Worm (Caenorhabditis elegans): Measurements from ENCODE around the gene nhr-101.

Gene nhr-101

ce11 chrV:11533365-11533949 is 36.8 kb upstream of the nhr-101 start:
- no peak for TF ChIP-seq zag-1 (tag; optimal IDR thresholded peaks at IDR 0.05)
- peak; percentile 17 for TF ChIP-seq ceh-63 (GFP tag; optimal IDR thresholded peaks at IDR 0.05)

- peak; percentile 13 for TF ChIP-seq C16A3.4 (tag; optimal IDR thresholded peaks at IDR 0.05)
- TF ChIP-seq hlh-4 (tag; optimal IDR thresholded peaks at IDR 0.05): no peak
- TF ChIP-seq tbx-2 (tag; optimal IDR thresholded peaks at IDR 0.05): no peak
- no peak for TF ChIP-seq egl-27 (tag; optimal IDR thresholded peaks at IDR 0.05)
- no peak for TF ChIP-seq fkh-4 (tag; optimal IDR thresholded peaks at IDR 0.05; ENCODE audit: borderline replicate concordance)
- peak; percentile 11 for TF ChIP-seq jun-1 (tag; optimal IDR thresholded peaks at IDR 0.05)
- TF ChIP-seq blmp-1 (tag; optimal IDR thresholded peaks at IDR 0.05): peak; percentile 99
- peak; percentile 76 for TF ChIP-seq nhr-20 (tag; optimal IDR thresholded peaks at IDR 0.05)
- peak in 1 of 2 experiments; percentile 71 for TF ChIP-seq lin-35 (GFP tag; optimal IDR thresholded peaks at IDR 0.05)
- TF ChIP-seq nhr-77 (tag; optimal IDR thresholded peaks at IDR 0.05): no peak
- no peak for TF ChIP-seq irx-1 (tag; optimal IDR thresholded peaks at IDR 0.05)
- no peak for TF ChIP-seq alr-1 (tag; optimal IDR thresholded peaks at IDR 0.05; ENCODE audit: borderline replicate concordance)
- TF ChIP-seq unc-62 (GFP tag; optimal IDR thresholded peaks at IDR 0.05): no peak
- TF ChIP-seq lir-3 (tag; optimal IDR thresholded peaks at IDR 0.05; ENCODE audit: poor library complexity): no peak
- no peak for TF ChIP-seq dsc-1 (tag; optimal IDR thresholded peaks at IDR 0.05)
- TF ChIP-seq rnt-1 (tag; optimal IDR thresholded peaks at IDR 0.05): peak; percentile 48
- no peak for TF ChIP-seq efl-1 (optimal IDR thresholded peaks at IDR 0.05)
- TF ChIP-seq efl-1 (GFP tag; optimal IDR thresholded peaks at IDR 0.05 in 1 of 2): peak in 1 of 2 experiments; percentile 78
- TF ChIP-seq ceh-63 (GFP tag; optimal IDR thresholded peaks at IDR 0.05): no peak
- no peak for TF ChIP-seq nhr-237 (tag; optimal IDR thresholded peaks at IDR 0.05)
- no peak for TF ChIP-seq ceh-88 (GFP tag; IDR thresholded peaks at IDR 0.05)
- TF ChIP-seq nhr-11 (tag; optimal IDR thresholded peaks at IDR 0.05): no peak
- TF ChIP-seq ama-1 (optimal IDR thresholded peaks at IDR 0.05): peak; percentile 65
- no peak for TF ChIP-seq fkh-10 (GFP tag; optimal IDR thresholded peaks at IDR 0.05)
- no peak for TF ChIP-seq nhr-12 (tag; optimal IDR thresholded peaks at IDR 0.05)
- TF ChIP-seq nhr-76 (tag; optimal IDR thresholded peaks at IDR 0.05): no peak
- no peak for TF ChIP-seq sptf-1 (tag; optimal IDR thresholded peaks at IDR 0.05)
- TF ChIP-seq unc-130 (tag; optimal IDR thresholded peaks at IDR 0.05): peak; percentile 6
- no peak for TF ChIP-seq ztf-11 (tag; optimal IDR thresholded peaks at IDR 0.05)
- no peak for TF ChIP-seq isw-1 (GFP tag; IDR thresholded peaks at IDR 0.05)
- no peak for TF ChIP-seq ceh-90 (tag; optimal IDR thresholded peaks at IDR 0.05)
- no peak for TF ChIP-seq nhr-28 (tag; optimal IDR thresholded peaks at IDR 0.05)
- TF ChIP-seq snu-23 (GFP tag; optimal IDR thresholded peaks at IDR 0.05): peak; percentile 37
- TF ChIP-seq zag-1 (tag; optimal IDR thresholded peaks at IDR 0.05): no peak
- no peak for TF ChIP-seq ztf-4 (tag; optimal IDR thresholded peaks at IDR 0.05)
- TF ChIP-seq swsn-7 (tag; optimal IDR thresholded peaks at IDR 0.05): no peak
- TF ChIP-seq F16B12.6 (tag; optimal IDR thresholded peaks at IDR 0.05): no peak
- TF ChIP-seq lin-14 (GFP tag; optimal IDR thresholded peaks at IDR 0.05): peak; percentile 72
- TF ChIP-seq egl-13 (tag; optimal IDR thresholded peaks at IDR 0.05): no peak
- TF ChIP-seq sox-4 (tag; optimal IDR thresholded peaks at IDR 0.05): no peak
- no peak for TF ChIP-seq aha-1 (tag; optimal IDR thresholded peaks at IDR 0.05)
- peak; percentile 87 for TF ChIP-seq elt-2 (tag; optimal IDR thresholded peaks at IDR 0.05)
- TF ChIP-seq ces-1 (GFP tag; optimal IDR thresholded peaks at IDR 0.05): no peak
- TF ChIP-seq fos-1 (tag; optimal IDR thresholded peaks at IDR 0.05): no peak
- peak; percentile 14 for TF ChIP-seq nhr-19 (GFP tag; conservative IDR thresholded peaks at IDR 0.05)
- no peak for TF ChIP-seq unc-86 (tag; optimal IDR thresholded peaks at IDR 0.05)
- TF ChIP-seq xbp-1 (tag; optimal IDR thresholded peaks at IDR 0.05): no peak
- peak in 1 of 2 experiments; percentile 43 for TF ChIP-seq lsy-2 (tag; optimal IDR thresholded peaks at IDR 0.05)
- TF ChIP-seq pag-3 (tag; optimal IDR thresholded peaks at IDR 0.05; ENCODE audit: borderline replicate concordance, insufficient read depth): no peak
- no peak for TF ChIP-seq pax-3 (tag; optimal IDR thresholded peaks at IDR 0.05)
Observed at ce11 chrV:11534495-11535189, 35.6 kb upstream of the nhr-101 start.

All from whole organism, L1 larva.